Worm (Caenorhabditis elegans) whole organism, L1 larva: ENCODE results near the gene vha-8.

Source experiments
- blmp-1 ChIP-seq: fragments of 150-350 bp; optimal IDR thresholded peaks from 2 replicates; lab custom pipeline; 2014; ENCODE audit warnings: missing biosample characterization, missing genetic modification characterization
- elt-3 ChIP-seq, 6 experiments: fragments of 150-350 bp in 1 of 6; sonication (generic microtip); optimal IDR thresholded peaks; 2 replicates each; lab custom pipeline; 2017 to 2018; ENCODE audit warnings: missing biosample characterization in 6 of 6, missing genetic modification characterization in 6 of 6, inconsistent platforms in 1 of 6
- ets-5 ChIP-seq: fragments of 200-800 bp; sonication (Bioruptor generic); IDR thresholded peaks from 2 replicates; pipeline ENCODE4 v1.3.6; 2022; ENCODE audit warnings: missing genetic modification characterization, missing compliant biosample characterization
- fos-1 ChIP-seq: fragments of 150-350 bp; optimal IDR thresholded peaks from 2 replicates; lab custom pipeline; 2014; ENCODE audit warnings: missing biosample characterization, missing genetic modification characterization
- jun-1 ChIP-seq: fragments of 150-350 bp; optimal IDR thresholded peaks from 2 replicates; lab custom pipeline; 2014; ENCODE audit warnings: missing biosample characterization, missing genetic modification reagents, missing genetic modification characterization
- lin-39 ChIP-seq: fragments of 150-350 bp; optimal IDR thresholded peaks from 2 replicates; lab custom pipeline; 2014; ENCODE audit warnings: missing biosample characterization, missing genetic modification reagents, missing genetic modification characterization
- nhr-76 ChIP-seq: sonication (generic microtip); optimal IDR thresholded peaks from 2 replicates; lab custom pipeline; 2017; ENCODE audit warnings: missing biosample characterization, missing genetic modification characterization
- snpc-4 ChIP-seq: fragments of 150-350 bp; optimal IDR thresholded peaks from 2 replicates; lab custom pipeline; 2014; ENCODE audit warnings: missing biosample characterization, missing genetic modification characterization
- ztf-11 ChIP-seq, 2 experiments: sonication (generic microtip); optimal IDR thresholded peaks; 2 replicates each; lab custom pipeline; 2016 to 2017; ENCODE audit warnings: missing genetic modification characterization in 2 of 2, missing biosample characterization in 1 of 2, missing compliant biosample characterization in 1 of 2
- ztf-4 ChIP-seq: fragments of 150-350 bp; optimal IDR thresholded peaks from 2 replicates; lab custom pipeline; 2014; ENCODE audit warnings: missing biosample characterization, missing genetic modification characterization

- no peak for TF ChIP-seq blmp-1 (tag; lab: Kevin White, UChicago)
- no peak for TF ChIP-seq ets-5
- no peak for TF ChIP-seq elt-3 (tag; optimal IDR thresholded peaks at IDR 0.05; lab: Kevin White, UChicago)
- no peak for TF ChIP-seq snpc-4
- TF ChIP-seq jun-1 (tag; lab: Kevin White, UChicago), result no peak
- no peak for TF ChIP-seq fos-1
- TF ChIP-seq lin-39, result no peak
- TF ChIP-seq ztf-11 (tag; optimal IDR thresholded peaks at IDR 0.05; lab: Kevin White, UChicago), result no peak
- TF ChIP-seq ztf-4 (tag; lab: Kevin White, UChicago), result no peak
- TF ChIP-seq nhr-76 (tag; lab: Kevin White, UChicago), result no peak
Observed at ce11 chrIV:6836769-6837168, 45.9 kb downstream of the vha-8 start.
